Fruit fly (Drosophila melanogaster) whole organism, wandering third instar larva: ENCODE data around the gene CG43062.

ENCODE experiments used
- CG32264 ChIP-seq: fragments of 200-800 bp; sonication (Bioruptor generic); optimal IDR thresholded peaks from 2 replicates; lab custom pipeline; 2016; ENCODE audit warnings: missing biosample characterization, missing genetic modification characterization
- CG9705 ChIP-seq: fragments of 200-800 bp; sonication (Bioruptor generic); optimal IDR thresholded peaks from 2 replicates; lab custom pipeline; 2018; ENCODE audit warnings: missing biosample characterization, mild to moderate bottlenecking, missing genetic modification characterization
- Hr78 ChIP-seq: fragments of >200 bp; optimal IDR thresholded peaks from 2 replicates; lab custom pipeline; 2017; ENCODE audit warnings: missing biosample characterization, missing genetic modification characterization
- h ChIP-seq: fragments of 200-800 bp; sonication (Bioruptor generic); optimal IDR thresholded peaks from 3 replicates; lab custom pipeline; 2016; ENCODE audit warnings: missing biosample characterization, mild to moderate bottlenecking, missing genetic modification characterization
- lola ChIP-seq: fragments of >200 bp; optimal IDR thresholded peaks from 2 replicates; lab custom pipeline; 2017; ENCODE audit warnings: missing biosample characterization, missing genetic modification characterization
- sage ChIP-seq: fragments of 200-800 bp; sonication (Bioruptor generic); optimal IDR thresholded peaks from 2 replicates; lab custom pipeline; 2016; ENCODE audit warnings: missing biosample characterization, mild to moderate bottlenecking, missing genetic modification characterization
- usp ChIP-seq: fragments of >200 bp; optimal IDR thresholded peaks from 2 replicates; lab custom pipeline; 2017; ENCODE audit warnings: missing biosample characterization, missing genetic modification characterization

DNA sequence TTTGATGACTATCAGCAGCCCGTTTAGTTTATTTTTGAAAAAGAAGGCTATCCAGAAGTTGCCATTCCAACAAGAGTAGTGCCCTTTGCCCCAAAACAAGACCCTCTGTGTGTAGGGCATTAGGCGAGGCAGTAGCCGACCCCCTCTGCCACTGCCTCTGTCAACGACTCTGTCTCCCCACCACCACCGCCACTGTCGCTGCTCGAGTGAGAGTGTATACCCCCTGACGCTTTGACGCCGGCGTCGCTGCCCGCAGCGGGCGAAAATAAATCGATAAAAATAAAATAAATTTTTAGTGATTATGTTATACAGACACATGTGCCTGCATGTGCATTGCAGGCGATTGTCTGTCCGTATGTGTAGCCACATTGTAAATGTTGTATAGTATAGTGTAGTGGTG lies 26.9 kb downstream of the CG43062 start:
- TF ChIP-seq h (GFP tag; lab: Kevin White, UChicago) (no peak), lola (GFP tag; lab: Kevin White, UChicago) (no peak), sage (GFP tag; lab: Kevin White, UChicago) (no peak), CG9705 (GFP tag; lab: Kevin White, UChicago) (no peak), Hr78 (GFP tag; lab: Kevin White, UChicago) (no peak), usp (GFP tag; lab: Kevin White, UChicago) (no peak), CG32264 (GFP tag; lab: Kevin White, UChicago) (no peak)
